Fruit fly (Drosophila melanogaster): Measurements from ENCODE around the gene Sec61gamma.

Gene Sec61gamma

dm6 chrX:19665684-19666141 is 22.6 kb downstream of the Sec61gamma start (continued):
- TF ChIP-seq CG11902 (GFP tag; optimal IDR thresholded peaks at IDR 0.05) (peak; percentile 92), Met (GFP tag; optimal IDR thresholded peaks at IDR 0.05) (peak; percentile 27), CG7368 (GFP tag; optimal IDR thresholded peaks at IDR 0.05) (no peak), CG6808 (GFP tag; optimal IDR thresholded peaks at IDR 0.05) (no peak), fkh (GFP tag; optimal IDR thresholded peaks at IDR 0.05) (no peak), Smox (GFP tag; optimal IDR thresholded peaks at IDR 0.05) (peak; percentile 7), CG15336 (GFP tag; IDR thresholded peaks at IDR 0.05) (peak; percentile 28; the same call in 1 of the 2 replicates), cyc (GFP tag; optimal IDR thresholded peaks at IDR 0.05) (peak; percentile 50), Hr4 (GFP tag; optimal IDR thresholded peaks at IDR 0.05) (peak; percentile 23), lz (GFP tag; optimal IDR thresholded peaks at IDR 0.05) (peak; percentile 57), Hr39 (GFP tag; optimal IDR thresholded peaks at IDR 0.05) (peak; percentile 50), CG34406 (GFP tag; optimal IDR thresholded peaks at IDR 0.05) (no peak), eg (GFP tag; IDR thresholded peaks at IDR 0.05) (peak; percentile 80), Ets96B (tag; optimal IDR thresholded peaks at IDR 0.05) (peak; percentile 5), Eip93F (GFP tag; optimal IDR thresholded peaks at IDR 0.05) (no peak), CG9139 (GFP tag; optimal IDR thresholded peaks at IDR 0.05) (no peak), CG10631 (GFP tag; optimal IDR thresholded peaks at IDR 0.05) (no peak), CG16779 (tag; optimal IDR thresholded peaks at IDR 0.05) (peak; percentile 45), fd59A (GFP tag; optimal IDR thresholded peaks at IDR 0.05) (no peak), CG31627 (GFP tag; optimal IDR thresholded peaks at IDR 0.05) (peak; percentile 56), Sox15 (GFP tag; optimal IDR thresholded peaks at IDR 0.05) (no peak), CG10669 (GFP tag; optimal IDR thresholded peaks at IDR 0.05) (peak; percentile 22), CG6163 (GFP tag; IDR thresholded peaks at IDR 0.05) (peak; percentile 58; the same call in 2 of the 3 replicates), esn (GFP tag; optimal IDR thresholded peaks at IDR 0.05) (peak; percentile 33), achi (GFP tag; optimal IDR thresholded peaks at IDR 0.05) (peak; percentile 10), CG6792 (GFP tag; optimal IDR thresholded peaks at IDR 0.05) (peak; percentile 30), CG6276 (GFP tag; optimal IDR thresholded peaks at IDR 0.05) (no peak), CG6854 (GFP tag; optimal IDR thresholded peaks at IDR 0.05) (peak; percentile 23), Eip78C (GFP tag) (peak; percentile 71), CG32006 (GFP tag; optimal IDR thresholded peaks at IDR 0.05) (peak; percentile 48), Sox14 (GFP tag; optimal IDR thresholded peaks at IDR 0.05) (peak; percentile 46), Gug (GFP tag; IDR thresholded peaks at IDR 0.05) (peak; percentile 32; the same call in 1 of the 2 replicates), salr (GFP tag; optimal IDR thresholded peaks at IDR 0.05) (no peak), CG3032 (tag; optimal IDR thresholded peaks at IDR 0.05) (peak; percentile 41), ss (GFP tag; optimal IDR thresholded peaks at IDR 0.05) (peak in 1 of 2 experiments; percentile 32), svp (GFP tag) (peak; percentile 93), dsx (GFP tag; optimal IDR thresholded peaks at IDR 0.05; ENCODE audit: poor library complexity, severe bottlenecking) (peak; percentile 27)

dm6 chrX:19666991-19667409 is 23.9 kb downstream of the Sec61gamma start, which contains the start of gene Zw:
TSS of gene Zw (plus strand) at chrX:19667252.
- TF ChIP-seq Blimp-1 (GFP tag; optimal IDR thresholded peaks at IDR 0.05): no peak
- TF ChIP-seq CG8119 (GFP tag; IDR thresholded peaks at IDR 0.05): no peak
- peak; percentile 44 for TF ChIP-seq net (GFP tag; optimal IDR thresholded peaks at IDR 0.05)
- peak; percentile 60 for TF ChIP-seq Ets21C (GFP tag; optimal IDR thresholded peaks at IDR 0.05)
- peak; percentile 18 for TF ChIP-seq CG11762 (GFP tag; optimal IDR thresholded peaks at IDR 0.05; ENCODE audit: insufficient read depth)
- TF ChIP-seq CG8632 (GFP tag; optimal IDR thresholded peaks at IDR 0.05): peak; percentile 36
- peak; percentile 55 for TF ChIP-seq CG32006 (GFP tag; optimal IDR thresholded peaks at IDR 0.05)
- no peak for TF ChIP-seq CG9139 (GFP tag; optimal IDR thresholded peaks at IDR 0.05)
- peak; percentile 44 for TF ChIP-seq Eip93F (GFP tag; optimal IDR thresholded peaks at IDR 0.05)
- TF ChIP-seq Eip78C (GFP tag): peak; percentile 76
- peak; percentile 67 for TF ChIP-seq lz (GFP tag; optimal IDR thresholded peaks at IDR 0.05)
- TF ChIP-seq ss (GFP tag; optimal IDR thresholded peaks at IDR 0.05): peak; percentile 15 to 31
- TF ChIP-seq CG6808 (GFP tag; optimal IDR thresholded peaks at IDR 0.05): peak; percentile 39
- TF ChIP-seq achi (GFP tag; optimal IDR thresholded peaks at IDR 0.05): peak; percentile 43
- TF ChIP-seq CG10669 (GFP tag; optimal IDR thresholded peaks at IDR 0.05): peak; percentile 40
- TF ChIP-seq fkh (GFP tag; optimal IDR thresholded peaks at IDR 0.05): peak; percentile 44
- peak; percentile 72 for TF ChIP-seq cyc (GFP tag; optimal IDR thresholded peaks at IDR 0.05)
- TF ChIP-seq Gug (GFP tag; IDR thresholded peaks at IDR 0.05): peak; percentile 49; the same call in 1 of the 2 replicates
- TF ChIP-seq CG3919 (GFP tag; optimal IDR thresholded peaks at IDR 0.05): peak; percentile 49
- peak; percentile 91 for TF ChIP-seq svp (GFP tag)
- peak; percentile 2 for TF ChIP-seq spab (GFP tag; optimal IDR thresholded peaks at IDR 0.05)
- peak; percentile 65 for TF ChIP-seq Sox14 (GFP tag; optimal IDR thresholded peaks at IDR 0.05)
- peak; percentile 74 for TF ChIP-seq eg (GFP tag; IDR thresholded peaks at IDR 0.05)
- TF ChIP-seq Met (GFP tag; optimal IDR thresholded peaks at IDR 0.05): peak; percentile 72
- peak; percentile 6 for TF ChIP-seq dsx (GFP tag; optimal IDR thresholded peaks at IDR 0.05; ENCODE audit: poor library complexity, severe bottlenecking)
- TF ChIP-seq Smox (GFP tag; optimal IDR thresholded peaks at IDR 0.05): peak; percentile 57
- TF ChIP-seq Sox15 (GFP tag; optimal IDR thresholded peaks at IDR 0.05): peak; percentile 19
- TF ChIP-seq CG8319 (GFP tag; optimal IDR thresholded peaks at IDR 0.05): no peak
- TF ChIP-seq acj6 (GFP tag; optimal IDR thresholded peaks at IDR 0.05): peak; percentile 41
- peak; percentile 36 for TF ChIP-seq CG3032 (tag; optimal IDR thresholded peaks at IDR 0.05)
- peak; percentile 89 for TF ChIP-seq CG11902 (GFP tag; optimal IDR thresholded peaks at IDR 0.05)
